Fruit fly (Drosophila melanogaster) S2 (cell line): ENCODE measurements around the gene CG6071.

Source experiments
- CG8478 ChIP-seq: fragments of >200 bp; optimal IDR thresholded peaks from 2 replicates; lab custom pipeline; 2018
- CTCF ChIP-seq, 2 experiments: fragments of >200 bp; optimal IDR thresholded peaks; 2 replicates each; lab custom pipeline; 2018

DNA sequence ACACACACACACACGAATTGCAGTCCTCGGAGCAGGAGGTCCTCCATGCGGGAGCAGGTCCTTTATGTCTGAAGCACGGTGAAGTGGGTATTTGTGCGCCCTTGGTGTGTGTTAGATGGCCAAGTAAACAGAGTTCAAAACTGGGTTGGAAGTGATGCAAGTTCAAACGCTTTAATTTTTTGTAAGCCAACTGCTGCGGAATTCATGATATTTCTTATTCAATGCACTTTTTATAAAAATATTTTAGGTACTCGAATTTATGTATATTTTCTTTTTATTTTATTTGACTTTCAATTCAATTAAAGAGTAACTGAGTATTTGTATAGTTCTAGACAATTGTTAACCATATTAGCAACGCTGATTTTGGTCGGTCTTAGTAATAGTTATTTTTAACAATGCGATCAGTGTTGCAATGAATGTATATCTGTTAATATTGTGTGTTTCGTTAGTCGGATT lies 45.8 kb downstream of the CG6071 start, which contains the start of the genes CG14137 and CG46394:
- no peak for TF ChIP-seq CG8478
- no peak for TF ChIP-seq CTCF (optimal IDR thresholded peaks at IDR 0.05; lab: Kevin White, UChicago)
